Worm (Caenorhabditis elegans) whole organism, midembryonic: Measurements from ENCODE around the gene D1046.2.

Experiments used
- T22C8.4 ChIP-seq: fragments of 200-800 bp; sonication (Bioruptor generic); IDR thresholded peaks from 2 replicates; pipeline ENCODE4 v1.3.6; 2022; ENCODE audit warnings: missing genetic modification characterization, missing compliant biosample characterization
- cog-1 ChIP-seq: sonication (generic microtip); optimal IDR thresholded peaks from 2 replicates; lab custom pipeline; 2016; ENCODE audit warnings: missing genetic modification characterization, missing compliant biosample characterization
- flt-1 ChIP-seq: fragments of 200-800 bp; sonication (Bioruptor generic); IDR thresholded peaks from 2 replicates; pipeline ENCODE4 v1.3.6; 2022; ENCODE audit warnings: missing genetic modification characterization, missing compliant biosample characterization
- klf-2 ChIP-seq: fragments of 200-800 bp; sonication (Bioruptor generic); conservative IDR thresholded peaks from 2 replicates; pipeline ENCODE4 v1.3.6; 2022; ENCODE audit warnings: missing genetic modification reagents, missing genetic modification characterization, missing compliant biosample characterization
- med-1 ChIP-seq: sonication (generic microtip); optimal IDR thresholded peaks from 2 replicates; lab custom pipeline; 2017; ENCODE audit warnings: missing genetic modification characterization, mild to moderate bottlenecking, missing compliant biosample characterization, antibody characterized with exemption, missing genetic modification reagents; ENCODE audit not compliant: insufficient read depth
- ref-1 ChIP-seq: fragments of 200-800 bp; sonication (Bioruptor generic); conservative IDR thresholded peaks from 2 replicates; pipeline ENCODE4 v1.3.6; 2022; ENCODE audit warnings: missing genetic modification reagents, missing genetic modification characterization, missing compliant biosample characterization
- tab-1 ChIP-seq: fragments of 200-800 bp; sonication (Bioruptor generic); IDR thresholded peaks from 2 replicates; pipeline ENCODE4 v1.3.6; 2022; ENCODE audit warnings: missing genetic modification characterization, missing compliant biosample characterization
- ztf-23 ChIP-seq: fragments of 200-800 bp; sonication (Bioruptor generic); IDR thresholded peaks from 2 replicates; pipeline ENCODE4 v1.3.6; 2022; ENCODE audit warnings: missing genetic modification reagents, missing genetic modification characterization, missing compliant biosample characterization
- ztf-29 ChIP-seq: fragments of 200-800 bp; sonication (Bioruptor generic); IDR thresholded peaks from 2 replicates; pipeline ENCODE4 v1.3.6; 2022; ENCODE audit warnings: missing genetic modification reagents, missing genetic modification characterization, missing compliant biosample characterization

ce11 chrIV:8921166-8921565 lies 4.7 kb downstream of the D1046.2 start:
- TF ChIP-seq flt-1 (no peak), cog-1 (tag; lab: Kevin White, UChicago) (no peak), ztf-29 (GFP tag; lab: Robert Waterston, UW) (no peak), med-1 (GFP tag; lab: Kevin White, UChicago) (no peak), T22C8.4 (no peak), ztf-23 (GFP tag; lab: Robert Waterston, UW) (no peak), ref-1 (GFP tag; lab: Robert Waterston, UW) (no peak), klf-2 (GFP tag; lab: Robert Waterston, UW) (no peak), tab-1 (no peak)
